Fruit fly (Drosophila melanogaster) whole organism, wandering third instar larva: ENCODE data around the gene CG42637.

Experiments used
- OdsH ChIP-seq: fragments of 200-800 bp; sonication (Bioruptor generic); optimal IDR thresholded peaks from 2 replicates; lab custom pipeline; 2016; ENCODE audit warnings: missing biosample characterization, mild to moderate bottlenecking, missing genetic modification characterization
- Rel ChIP-seq, 2 experiments: fragments of 200-800 bp; sonication (Bioruptor generic) in 1 of 2; optimal IDR thresholded peaks; 2 replicates in 1 of 2; 3 replicates in 1 of 2; lab custom pipeline; 2016 to 2019; ENCODE audit warnings: mild to moderate bottlenecking in 2 of 2, missing biosample characterization in 2 of 2, missing genetic modification characterization in 2 of 2, moderate library complexity in 1 of 2
- fru ChIP-seq: fragments of 200-800 bp; sonication (Bioruptor generic); optimal IDR thresholded peaks from 3 replicates; lab custom pipeline; 2016; ENCODE audit warnings: missing biosample characterization, mild to moderate bottlenecking, missing genetic modification characterization
- pan ChIP-seq: fragments of >200 bp; optimal IDR thresholded peaks from 2 replicates; lab custom pipeline; 2017
- psq ChIP-seq: fragments of 200-800 bp; sonication (Bioruptor generic); optimal IDR thresholded peaks from 3 replicates; lab custom pipeline; 2017; ENCODE audit warnings: missing biosample characterization, mild to moderate bottlenecking, missing genetic modification characterization, moderate library complexity

- TF ChIP-seq psq (no peak), fru (no peak), pan (lab: Kevin White, UChicago) (no peak), OdsH (GFP tag; lab: Kevin White, UChicago) (no peak), Rel (GFP tag; optimal IDR thresholded peaks at IDR 0.05; lab: Kevin White, UChicago) (no peak), Rel (tag; optimal IDR thresholded peaks at IDR 0.05; lab: Kevin White, UChicago) (no peak)
These were observed 95.9 kb downstream of the CG42637 start for dm6 chr3L:19697395-19697978.
